Worm (Caenorhabditis elegans) whole organism, mixed stage, embryonic: ENCODE measurements around the gene C13A2.4.
"Not testable (repeated sequence)": the region's sequence is repeated elsewhere in the genome, so short reads cannot be mapped to it uniquely, and the experiment has no call there.

Source experiments
- M03D4.4 ChIP-seq: sonication (generic microtip); optimal IDR thresholded peaks from 2 replicates; lab custom pipeline; 2017; ENCODE audit warnings: mild to moderate bottlenecking, missing genetic modification characterization, missing compliant biosample characterization
- bed-3 ChIP-seq: fragments of 200-800 bp; sonication (Bioruptor generic); optimal IDR thresholded peaks from 3 replicates; lab custom pipeline; 2018; ENCODE audit warnings: mild to moderate bottlenecking, missing genetic modification characterization, moderate library complexity, missing compliant biosample characterization
- blmp-1 ChIP-seq: fragments of 150-350 bp; optimal IDR thresholded peaks from 2 replicates; lab custom pipeline; 2014; ENCODE audit warnings: missing biosample characterization, missing genetic modification characterization
- ceh-39 ChIP-seq: fragments of 150-350 bp; optimal IDR thresholded peaks from 2 replicates; lab custom pipeline; 2014; ENCODE audit warnings: missing biosample characterization, missing genetic modification characterization
- ceh-43 ChIP-seq: fragments of 200-800 bp; sonication (Bioruptor generic); optimal IDR thresholded peaks from 2 replicates; lab custom pipeline; 2018; ENCODE audit warnings: mild to moderate bottlenecking, missing genetic modification characterization, moderate library complexity, missing compliant biosample characterization
- ceh-83 ChIP-seq: fragments of 200-800 bp; sonication (Bioruptor generic); optimal IDR thresholded peaks from 2 replicates; lab custom pipeline; 2018; ENCODE audit warnings: mild to moderate bottlenecking, missing genetic modification characterization, missing compliant biosample characterization
- ces-1 ChIP-seq: fragments of 150-350 bp; optimal IDR thresholded peaks from 2 replicates; lab custom pipeline; 2014; ENCODE audit warnings: missing biosample characterization, missing genetic modification reagents, missing genetic modification characterization
- cnd-1 ChIP-seq: fragments of 200-800 bp; sonication (Bioruptor generic); optimal IDR thresholded peaks from 2 replicates; lab custom pipeline; 2018; ENCODE audit warnings: mild to moderate bottlenecking, missing genetic modification characterization, missing compliant biosample characterization
- elt-1 ChIP-seq: sonication (generic microtip); optimal IDR thresholded peaks from 2 replicates; lab custom pipeline; 2017; ENCODE audit warnings: missing genetic modification characterization, mild to moderate bottlenecking, missing compliant biosample characterization, antibody characterized with exemption, moderate library complexity, borderline replicate concordance; ENCODE audit not compliant: insufficient read depth
- elt-3 ChIP-seq: fragments of 150-350 bp; optimal IDR thresholded peaks from 2 replicates; lab custom pipeline; 2014; ENCODE audit warnings: missing biosample characterization, missing genetic modification characterization
- flh-1 ChIP-seq: fragments of 200-800 bp; sonication (Bioruptor generic); optimal IDR thresholded peaks from 2 replicates; lab custom pipeline; 2018; ENCODE audit warnings: mild to moderate bottlenecking, missing genetic modification characterization, moderate library complexity, missing compliant biosample characterization
- ham-2 ChIP-seq: fragments of 200-800 bp; sonication (Bioruptor generic); optimal IDR thresholded peaks from 2 replicates; lab custom pipeline; 2018; ENCODE audit warnings: mild to moderate bottlenecking, missing genetic modification characterization, missing compliant biosample characterization
- hlh-1 ChIP-seq: fragments of 150-350 bp; optimal IDR thresholded peaks from 2 replicates; lab custom pipeline; 2014; ENCODE audit warnings: missing biosample characterization, missing genetic modification reagents, missing genetic modification characterization
- lin-13 ChIP-seq: fragments of 150-350 bp; optimal IDR thresholded peaks from 2 replicates; lab custom pipeline; 2014; ENCODE audit warnings: missing biosample characterization, missing genetic modification characterization
- lin-32 ChIP-seq: fragments of 200-800 bp; sonication (Bioruptor generic); optimal IDR thresholded peaks from 2 replicates; lab custom pipeline; 2018; ENCODE audit warnings: mild to moderate bottlenecking, missing genetic modification characterization, missing compliant biosample characterization
- lsy-2 ChIP-seq: fragments of 150-350 bp; optimal IDR thresholded peaks from 2 replicates; lab custom pipeline; 2014; ENCODE audit warnings: missing biosample characterization, missing genetic modification characterization
- mab-5 ChIP-seq: fragments of 150-350 bp; optimal IDR thresholded peaks from 2 replicates; lab custom pipeline; 2014; ENCODE audit warnings: missing biosample characterization, missing genetic modification characterization
- mep-1 ChIP-seq: fragments of 150-350 bp; optimal IDR thresholded peaks from 2 replicates; lab custom pipeline; 2017; ENCODE audit warnings: missing biosample characterization, missing genetic modification reagents, missing genetic modification characterization, inconsistent platforms
- mls-2 ChIP-seq: sonication (generic microtip); optimal IDR thresholded peaks from 2 replicates; lab custom pipeline; 2016; ENCODE audit warnings: mild to moderate bottlenecking, missing genetic modification characterization, moderate library complexity, missing compliant biosample characterization
- nhr-12 ChIP-seq: fragments of 150-350 bp; optimal IDR thresholded peaks from 2 replicates; lab custom pipeline; 2014; ENCODE audit warnings: missing biosample characterization, missing genetic modification characterization
- nhr-2 ChIP-seq: fragments of 150-350 bp; optimal IDR thresholded peaks from 2 replicates; lab custom pipeline; 2014; ENCODE audit warnings: missing biosample characterization, missing genetic modification characterization
- nhr-76 ChIP-seq: sonication (generic microtip); optimal IDR thresholded peaks from 2 replicates; lab custom pipeline; 2017; ENCODE audit warnings: missing biosample characterization, missing genetic modification characterization
- pha-4 ChIP-seq: fragments of 150-350 bp; optimal IDR thresholded peaks from 2 replicates; lab custom pipeline; 2018; ENCODE audit warnings: missing biosample characterization, missing genetic modification reagents, missing genetic modification characterization
- sem-2 ChIP-seq: fragments of 200-800 bp; sonication (Bioruptor generic); optimal IDR thresholded peaks from 2 replicates; lab custom pipeline; 2018; ENCODE audit warnings: mild to moderate bottlenecking, missing genetic modification characterization, missing compliant biosample characterization
- snpc-4 ChIP-seq: fragments of 150-350 bp; optimal IDR thresholded peaks from 2 replicates; lab custom pipeline; 2014; ENCODE audit warnings: missing biosample characterization, missing genetic modification characterization
- sptf-1 ChIP-seq: sonication (generic microtip); optimal IDR thresholded peaks from 2 replicates; lab custom pipeline; 2017; ENCODE audit warnings: mild to moderate bottlenecking, missing genetic modification characterization, moderate library complexity, missing compliant biosample characterization
- tbx-8 ChIP-seq: fragments of 200-800 bp; sonication (Bioruptor generic); optimal IDR thresholded peaks from 2 replicates; lab custom pipeline; 2018; ENCODE audit warnings: mild to moderate bottlenecking, missing genetic modification characterization, moderate library complexity, missing compliant biosample characterization
- unc-62 ChIP-seq: fragments of 150-350 bp; optimal IDR thresholded peaks from 2 replicates; lab custom pipeline; 2014; ENCODE audit warnings: missing biosample characterization, missing genetic modification reagents, missing genetic modification characterization
- ztf-11 ChIP-seq: fragments of 150-350 bp; optimal IDR thresholded peaks from 2 replicates; lab custom pipeline; 2014; ENCODE audit warnings: missing biosample characterization, missing genetic modification characterization

The C13A2.4 gene

ce11 chrV:7297263-7297662 is 18.1 kb downstream of the C13A2.4 start, which contains the start of gene srj-32:
TSS of gene srj-32 (minus strand) at chrV:7297363.
- TF ChIP-seq mep-1, result no peak
- no peak for TF ChIP-seq M03D4.4
- TF ChIP-seq sem-2, result no peak
- TF ChIP-seq lin-13, result no peak
- no peak for TF ChIP-seq blmp-1
- TF ChIP-seq sptf-1, result no peak
- no peak for TF ChIP-seq snpc-4 (tag; lab: Kevin White, UChicago)
- TF ChIP-seq lin-32, result no peak
- no peak for TF ChIP-seq ceh-83 (GFP tag; lab: Kevin White, UChicago)
- no peak for TF ChIP-seq bed-3 (GFP tag; lab: Kevin White, UChicago)
- no peak for TF ChIP-seq pha-4 (tag; lab: Kevin White, UChicago)
- no peak for TF ChIP-seq elt-3
- no peak for TF ChIP-seq mls-2 (tag; lab: Kevin White, UChicago)
- TF ChIP-seq elt-1, result no peak

DNA sequence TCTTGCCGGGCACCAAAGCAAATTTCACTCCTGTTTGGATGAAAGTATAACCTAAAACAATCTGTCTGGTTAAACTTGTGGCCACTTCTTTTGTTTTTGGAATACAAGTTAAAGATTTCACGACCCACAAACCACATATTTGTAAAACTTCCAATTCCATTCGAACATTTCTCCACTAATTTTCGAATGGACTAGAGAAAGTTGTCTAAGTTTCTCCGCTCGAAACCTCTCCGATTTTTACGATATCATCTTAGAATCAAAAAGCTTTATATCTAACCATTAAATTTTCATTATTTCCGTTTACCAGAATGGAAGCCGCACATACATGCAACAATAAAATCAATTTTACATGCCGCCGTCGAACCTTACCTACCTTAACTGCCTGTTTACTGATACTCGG is 19.3 kb downstream of the C13A2.4 start, which contains the start of gene F07G11.3:
Gene F07G11.3 (plus strand): TSS at position 301 of the 400 bp plus-strand sequence.
- TF ChIP-seq ztf-11 (tag; lab: Kevin White, UChicago) (no peak), mab-5 (tag; lab: Kevin White, UChicago) (no peak), mls-2 (tag; lab: Kevin White, UChicago) (no peak), lsy-2 (tag; lab: Kevin White, UChicago) (no peak), ceh-39 (tag; lab: Kevin White, UChicago) (no peak), sem-2 (no peak), ham-2 (GFP tag; lab: Kevin White, UChicago) (no peak), snpc-4 (tag; lab: Kevin White, UChicago) (no peak), ceh-43 (GFP tag; lab: Kevin White, UChicago) (no peak), sptf-1 (no peak), nhr-12 (tag; lab: Kevin White, UChicago) (no peak)
- TF ChIP-seq, all 35 proteins: peak for 0

ce11 chrV:7304506-7304905 is 25.3 kb downstream of the C13A2.4 start, which contains the start of gene F07G11.2:
TSS of gene F07G11.2 (plus strand) at chrV:7304806.
- TF ChIP-seq elt-3, lin-32, blmp-1: not testable (repeated sequence)
- TF ChIP-seq, all 35 proteins: peak for 0; not testable (repeated sequence) for 35

DNA sequence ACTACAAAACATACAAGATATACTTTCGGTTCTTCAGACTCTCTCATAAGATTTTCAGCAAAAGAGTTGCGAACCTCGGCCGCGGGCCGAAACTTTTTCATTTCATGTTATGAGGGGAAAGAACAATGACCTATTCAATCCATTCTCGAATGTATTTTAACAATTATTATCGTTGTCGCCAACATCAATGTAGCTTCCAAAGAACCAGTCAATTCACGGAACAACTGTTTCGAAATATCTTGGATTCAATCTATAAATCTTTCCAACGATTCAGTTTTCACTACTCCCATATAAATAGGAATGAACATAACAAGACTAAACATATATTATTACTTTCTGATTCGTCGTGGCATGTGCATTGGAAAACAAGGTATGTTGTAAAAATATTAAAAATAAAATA is 27.9 kb downstream of the C13A2.4 start, which contains the start of gene F07G11.1:
Gene F07G11.1 (plus strand): TSS at position 301 of the 400 bp plus-strand sequence.
- TF ChIP-seq cnd-1 (tag; lab: Kevin White, UChicago) (no peak), ztf-11 (tag; lab: Kevin White, UChicago) (no peak), ham-2 (GFP tag; lab: Kevin White, UChicago) (no peak), lin-32 (no peak), mab-5 (tag; lab: Kevin White, UChicago) (no peak), blmp-1 (no peak), hlh-1 (no peak), flh-1 (GFP tag; lab: Kevin White, UChicago) (no peak), mls-2 (tag; lab: Kevin White, UChicago) (no peak)

ce11 chrV:7313233-7313632 is 34.0 kb downstream of the C13A2.4 start, which contains the start of gene srx-6:
TSS of gene srx-6 (minus strand) at chrV:7313333.
- TF ChIP-seq ham-2 (GFP tag; lab: Kevin White, UChicago) (no peak), sptf-1 (no peak), lin-13 (no peak), hlh-1 (no peak), cnd-1 (tag; lab: Kevin White, UChicago) (no peak), mls-2 (tag; lab: Kevin White, UChicago) (no peak), mep-1 (no peak), M03D4.4 (no peak), blmp-1 (no peak), tbx-8 (GFP tag; lab: Kevin White, UChicago) (no peak), nhr-2 (tag; lab: Kevin White, UChicago) (no peak), ces-1 (GFP tag; lab: Kevin White, UChicago) (no peak), nhr-76 (tag; lab: Kevin White, UChicago) (no peak), elt-1 (no peak), snpc-4 (tag; lab: Kevin White, UChicago) (no peak), ceh-83 (GFP tag; lab: Kevin White, UChicago) (no peak), unc-62 (no peak), ceh-43 (GFP tag; lab: Kevin White, UChicago) (no peak)

ce11 chrV:7320909-7321308 is 41.7 kb downstream of the C13A2.4 start, which contains the start of gene lmd-4:
TSS of gene lmd-4 (minus strand) at chrV:7321009.
- TF ChIP-seq elt-1 (no peak), mab-5 (tag; lab: Kevin White, UChicago) (no peak)
